Worm (Caenorhabditis elegans) whole organism, L4 larva: Measurements from ENCODE around the gene srh-233.

Experiments
- D1046.2 ChIP-seq: fragments of 200-800 bp; sonication (Bioruptor generic); IDR thresholded peaks from 2 replicates; pipeline ENCODE4 v1.3.6; 2022; ENCODE audit warnings: missing genetic modification characterization, missing compliant biosample characterization
- F10B5.3 ChIP-seq: sonication (generic microtip); optimal IDR thresholded peaks from 2 replicates; lab custom pipeline; 2016; ENCODE audit warnings: mild to moderate bottlenecking, missing genetic modification characterization, missing compliant biosample characterization
- F26F4.8 ChIP-seq: fragments of 200-800 bp; sonication (Bioruptor generic); conservative IDR thresholded peaks from 2 replicates; pipeline ENCODE4 v1.3.6; 2022; ENCODE audit warnings: missing genetic modification characterization, missing compliant biosample characterization
- F44E2.7 ChIP-seq: fragments of 200-800 bp; sonication (Bioruptor generic); IDR thresholded peaks from 2 replicates; pipeline ENCODE4 v2.1.2; 2022; ENCODE audit warnings: missing genetic modification characterization, missing compliant biosample characterization
- T20F7.1 ChIP-seq: fragments of 200-800 bp; sonication (Bioruptor generic); optimal IDR thresholded peaks from 2 replicates; lab custom pipeline; 2018; ENCODE audit warnings: mild to moderate bottlenecking, missing genetic modification characterization, missing compliant biosample characterization
- Y5F2A.4 ChIP-seq: fragments of 200-800 bp; sonication (Bioruptor generic); optimal IDR thresholded peaks from 2 replicates; lab custom pipeline; 2018; ENCODE audit warnings: mild to moderate bottlenecking, missing genetic modification characterization, missing compliant biosample characterization
- aly-2 ChIP-seq: sonication (generic microtip); optimal IDR thresholded peaks from 2 replicates; lab custom pipeline; 2018; ENCODE audit warnings: missing biosample characterization, missing genetic modification characterization
- arid-1 ChIP-seq: fragments of 200-800 bp; sonication (Bioruptor generic); conservative IDR thresholded peaks from 2 replicates; pipeline ENCODE4 v1.3.6; 2022; ENCODE audit warnings: missing genetic modification reagents, missing genetic modification characterization, missing compliant biosample characterization
- ceh-20 ChIP-seq: fragments of 200-800 bp; sonication (Bioruptor generic); IDR thresholded peaks from 2 replicates; pipeline ENCODE4 v1.3.6; 2022; ENCODE audit warnings: missing genetic modification reagents, missing genetic modification characterization, missing compliant biosample characterization
- ceh-28 ChIP-seq: fragments of 150-350 bp; optimal IDR thresholded peaks from 2 replicates; lab custom pipeline; 2014; ENCODE audit warnings: missing biosample characterization, missing genetic modification reagents, missing genetic modification characterization
- ces-1 ChIP-seq: fragments of 150-350 bp; sonication (generic microtip); optimal IDR thresholded peaks from 4 replicates; lab custom pipeline; 2014; ENCODE audit warnings: missing biosample characterization, missing genetic modification reagents, missing genetic modification characterization
- cey-2 ChIP-seq: sonication (generic microtip); optimal IDR thresholded peaks from 3 replicates; lab custom pipeline; 2017; ENCODE audit warnings: missing genetic modification characterization, mild to moderate bottlenecking, missing compliant biosample characterization, antibody characterized with exemption, borderline replicate concordance; ENCODE audit not compliant: insufficient read depth
- daf-16 ChIP-seq, 3 experiments: sonication (generic microtip); optimal IDR thresholded peaks; 2 replicates each; lab custom pipeline; 2016 to 2017; ENCODE audit warnings: missing genetic modification characterization in 3 of 3, missing genetic modification reagents in 3 of 3, mild to moderate bottlenecking in 2 of 3, missing compliant biosample characterization in 2 of 3, missing biosample characterization in 1 of 3, moderate library complexity in 1 of 3
- dmd-6 ChIP-seq: fragments of 200-800 bp; sonication (Bioruptor generic); IDR thresholded peaks from 2 replicates; pipeline ENCODE4 v1.3.6; 2022; ENCODE audit warnings: missing genetic modification reagents, missing genetic modification characterization, missing compliant biosample characterization
- dmd-8 ChIP-seq: fragments of 200-800 bp; sonication (Bioruptor generic); IDR thresholded peaks from 2 replicates; pipeline ENCODE4 v1.3.6; 2022; ENCODE audit warnings: missing genetic modification characterization, missing compliant biosample characterization
- dmd-9 ChIP-seq: fragments of 200-800 bp; sonication (Bioruptor generic); IDR thresholded peaks from 2 replicates; pipeline ENCODE4 v1.3.6; 2022; ENCODE audit warnings: missing genetic modification reagents, missing genetic modification characterization, missing compliant biosample characterization
- dpl-1 ChIP-seq: fragments of 150-350 bp; optimal IDR thresholded peaks from 2 replicates; lab custom pipeline; 2014; ENCODE audit warnings: missing biosample characterization, missing genetic modification reagents, missing genetic modification characterization
- dve-1 ChIP-seq: sonication (generic microtip); optimal IDR thresholded peaks from 2 replicates; lab custom pipeline; 2017; ENCODE audit warnings: antibody characterized with exemption, mild to moderate bottlenecking, missing genetic modification characterization, missing compliant biosample characterization; ENCODE audit not compliant: insufficient read depth
- egl-43 ChIP-seq: fragments of 200-800 bp; sonication (Bioruptor generic); IDR thresholded peaks from 2 replicates; pipeline ENCODE4 v1.3.6; 2022; ENCODE audit warnings: missing genetic modification reagents, missing genetic modification characterization, missing compliant biosample characterization
- fkh-10 ChIP-seq: fragments of 150-350 bp; optimal IDR thresholded peaks from 2 replicates; lab custom pipeline; 2014; ENCODE audit warnings: missing biosample characterization, missing genetic modification reagents, missing genetic modification characterization
- fos-1 ChIP-seq: fragments of 150-350 bp; optimal IDR thresholded peaks from 2 replicates; lab custom pipeline; 2014; ENCODE audit warnings: missing biosample characterization, missing genetic modification characterization
- hif-1 ChIP-seq, 2 experiments: sonication (generic microtip); optimal IDR thresholded peaks; 2 replicates each; lab custom pipeline; 2016 to 2017; ENCODE audit warnings: missing compliant biosample characterization in 2 of 2, missing genetic modification characterization in 2 of 2, missing genetic modification reagents in 2 of 2, missing genotype in 2 of 2, mild to moderate bottlenecking in 1 of 2
- hlh-11 ChIP-seq: fragments of 200-800 bp; sonication (Bioruptor generic); optimal IDR thresholded peaks from 2 replicates; lab custom pipeline; 2018; ENCODE audit warnings: mild to moderate bottlenecking, missing genetic modification characterization, missing compliant biosample characterization
- hlh-30 ChIP-seq: sonication (generic microtip); optimal IDR thresholded peaks from 2 replicates; lab custom pipeline; 2017; ENCODE audit warnings: antibody characterized with exemption, mild to moderate bottlenecking, missing genetic modification characterization, missing compliant biosample characterization; ENCODE audit not compliant: insufficient read depth
- lin-13 ChIP-seq: fragments of 150-350 bp; optimal IDR thresholded peaks from 2 replicates; lab custom pipeline; 2014; ENCODE audit warnings: missing biosample characterization, missing genetic modification reagents, missing genetic modification characterization
- lin-38 ChIP-seq: fragments of 200-800 bp; sonication (Bioruptor generic); IDR thresholded peaks from 2 replicates; pipeline ENCODE4 v1.3.6; 2022; ENCODE audit warnings: missing genetic modification reagents, missing genetic modification characterization, missing compliant biosample characterization
- lin-39 ChIP-seq: fragments of 150-350 bp; optimal IDR thresholded peaks from 2 replicates; lab custom pipeline; 2014; ENCODE audit warnings: missing biosample characterization, missing genetic modification reagents, missing genetic modification characterization
- lsy-2 ChIP-seq, 2 experiments: fragments of 150-350 bp in 1 of 2; sonication (generic microtip) in 1 of 2; optimal IDR thresholded peaks; 2 replicates each; lab custom pipeline; 2014 to 2017; ENCODE audit warnings: missing biosample characterization in 2 of 2, missing genetic modification characterization in 2 of 2
- madf-5 ChIP-seq, 2 experiments: fragments of 200-800 bp; sonication (Bioruptor generic); IDR thresholded peaks; 2 replicates each; pipeline ENCODE4 v1.3.6; 2022; ENCODE audit warnings: missing compliant biosample characterization in 2 of 2, missing genetic modification characterization in 2 of 2
- mdt-29 ChIP-seq: fragments of 200-800 bp; sonication (Bioruptor generic); IDR thresholded peaks from 2 replicates; pipeline ENCODE4 v1.3.6; 2022; ENCODE audit warnings: missing genetic modification reagents, missing genetic modification characterization, missing compliant biosample characterization
- mes-2 ChIP-seq: sonication (generic microtip); optimal IDR thresholded peaks from 2 replicates; lab custom pipeline; 2016; ENCODE audit warnings: missing genotype, mild to moderate bottlenecking, missing genetic modification characterization, missing compliant biosample characterization; ENCODE audit not compliant: poor library complexity, severe bottlenecking
- nhr-10 ChIP-seq: fragments of 150-350 bp; optimal IDR thresholded peaks from 2 replicates; lab custom pipeline; 2014; ENCODE audit warnings: missing biosample characterization, missing genetic modification characterization
- nhr-111 ChIP-seq: fragments of 200-800 bp; sonication (Bioruptor generic); optimal IDR thresholded peaks from 2 replicates; lab custom pipeline; 2018; ENCODE audit warnings: mild to moderate bottlenecking, missing genetic modification characterization, missing compliant biosample characterization
- nhr-41 ChIP-seq: fragments of 200-800 bp; sonication (Bioruptor generic); IDR thresholded peaks from 2 replicates; pipeline ENCODE4 v1.3.6; 2022; ENCODE audit warnings: missing genetic modification reagents, missing genetic modification characterization, missing compliant biosample characterization
- nhr-77 ChIP-seq: fragments of 150-350 bp; optimal IDR thresholded peaks from 2 replicates; lab custom pipeline; 2014; ENCODE audit warnings: missing biosample characterization, missing genetic modification characterization
- pha-4 ChIP-seq, 2 experiments: fragments of 150-350 bp in 1 of 2; fragments of 200-800 bp in 1 of 2; sonication (Bioruptor generic) in 1 of 2; IDR thresholded peaks in 1 of 2; optimal IDR thresholded peaks in 1 of 2; 2 replicates each; pipeline versions ENCODE4 v1.3.6 to Lab custom; 2014 to 2022; ENCODE audit warnings: missing genetic modification characterization in 2 of 2, missing genetic modification reagents in 2 of 2, missing biosample characterization in 1 of 2, missing compliant biosample characterization in 1 of 2
- php-3 ChIP-seq: fragments of 200-800 bp; sonication (Bioruptor generic); IDR thresholded peaks from 2 replicates; pipeline ENCODE4 v1.3.6; 2022; ENCODE audit warnings: missing genetic modification reagents, missing genetic modification characterization, missing compliant biosample characterization
- pqm-1 ChIP-seq: sonication (generic microtip); optimal IDR thresholded peaks from 2 replicates; lab custom pipeline; 2017; ENCODE audit warnings: missing biosample characterization, missing genetic modification characterization
- spr-1 ChIP-seq: sonication (generic microtip); optimal IDR thresholded peaks from 2 replicates; lab custom pipeline; 2016; ENCODE audit warnings: mild to moderate bottlenecking, missing genetic modification characterization, missing compliant biosample characterization
- spr-3 ChIP-seq: fragments of 200-800 bp; sonication (Bioruptor generic); optimal IDR thresholded peaks from 2 replicates; lab custom pipeline; 2018; ENCODE audit warnings: mild to moderate bottlenecking, missing genetic modification characterization, missing compliant biosample characterization
- tag-97 ChIP-seq: fragments of 200-800 bp; sonication (Bioruptor generic); IDR thresholded peaks from 2 replicates; pipeline ENCODE4 v1.3.6; 2022; ENCODE audit warnings: missing genetic modification characterization, missing compliant biosample characterization
- unc-62 ChIP-seq, 3 experiments: fragments of 150-350 bp in 1 of 3; sonication (generic microtip); optimal IDR thresholded peaks in 2 of 3; peaks in 1 of 3; 1 replicate in 1 of 3; 2 replicates in 2 of 3; lab custom pipeline; 2014 to 2017; ENCODE audit warnings: missing biosample characterization in 3 of 3, missing genetic modification characterization in 3 of 3, missing genetic modification reagents in 3 of 3, missing genotype in 1 of 3
- zag-1 ChIP-seq: fragments of 150-350 bp; optimal IDR thresholded peaks from 2 replicates; lab custom pipeline; 2014; ENCODE audit warnings: missing biosample characterization, missing genetic modification characterization
- zfp-3 ChIP-seq: fragments of 200-800 bp; sonication (Bioruptor generic); conservative IDR thresholded peaks from 2 replicates; pipeline ENCODE4 v1.3.6; 2022; ENCODE audit warnings: missing genetic modification reagents, missing genetic modification characterization, missing compliant biosample characterization
- ztf-7 ChIP-seq: fragments of 150-350 bp; optimal IDR thresholded peaks from 2 replicates; lab custom pipeline; 2014; ENCODE audit warnings: missing biosample characterization, missing genetic modification characterization

The srh-233 gene

ce11 chrV:20005724-20006132, 43.4 kb upstream of the srh-233 start (continued):
- no peak for TF ChIP-seq php-3 (GFP tag; lab: Robert Waterston, UW)
- TF ChIP-seq hlh-11 (tag; lab: Kevin White, UChicago), result peak; percentile 86
- TF ChIP-seq nhr-111, result no peak
- peak; percentile 71 for TF ChIP-seq ceh-28
- TF ChIP-seq daf-16 (GFP tag; optimal IDR thresholded peaks at IDR 0.05; lab: Kevin White, UChicago), result peak in 1 of 2 experiments; percentile 51
- TF ChIP-seq daf-16 (tag; optimal IDR thresholded peaks at IDR 0.05; lab: Kevin White, UChicago), result peak; percentile 73
- TF ChIP-seq fkh-10 (GFP tag; lab: Kevin White, UChicago), result peak; percentile 91
- TF ChIP-seq dmd-8 (GFP tag; lab: Robert Waterston, UW), result no peak
- peak; percentile 33 for TF ChIP-seq ztf-7
- TF ChIP-seq F10B5.3 (tag; lab: Kevin White, UChicago), result no peak
- 0 out of 2 replicates have a peak, but pooled peaks have one; percentile 22 for TF ChIP-seq lin-38 (GFP tag; lab: Robert Waterston, UW)
- TF ChIP-seq pha-4 (GFP tag; IDR thresholded peaks at IDR 0.05; lab: Robert Waterston, UW), result no peak
- TF ChIP-seq pha-4 (tag; optimal IDR thresholded peaks at IDR 0.05; lab: Kevin White, UChicago), result peak; percentile 29
- TF ChIP-seq ceh-20, result peak; percentile 80
- TF ChIP-seq F44E2.7, result no peak
- TF ChIP-seq F26F4.8 (GFP tag; lab: Robert Waterston, UW), result no peak
- peak; percentile 46 for TF ChIP-seq dpl-1
- TF ChIP-seq mdt-29, result 0 out of 2 replicates have a peak, but pooled peaks have one; percentile 34
- no peak for TF ChIP-seq aly-2 (tag; lab: Kevin White, UChicago)
- peak; percentile 17 for TF ChIP-seq nhr-77 (tag; lab: Kevin White, UChicago)
- TF ChIP-seq dmd-9 (GFP tag; lab: Robert Waterston, UW), result 0 out of 2 replicates have a peak, but pooled peaks have one; percentile 34
- TF ChIP-seq ces-1 (GFP tag; lab: Kevin White, UChicago), result no peak
- TF ChIP-seq D1046.2 (GFP tag; lab: Robert Waterston, UW), result no peak
- no peak for TF ChIP-seq zag-1 (tag; lab: Kevin White, UChicago)
- peak; percentile 73 for TF ChIP-seq dmd-6
- no peak for TF ChIP-seq nhr-10
- TF ChIP-seq mes-2 (tag; lab: Kevin White, UChicago), result peak; percentile 75
- TF ChIP-seq nhr-41 (GFP tag; lab: Robert Waterston, UW), result no peak
- TF ChIP-seq spr-1 (tag; lab: Kevin White, UChicago), result no peak
- TF ChIP-seq spr-3 (GFP tag; lab: Kevin White, UChicago), result no peak
- peak in 1 of 2 experiments; percentile 96 for TF ChIP-seq unc-62 (GFP tag; optimal IDR thresholded peaks at IDR 0.05 in 1 of 2; lab: Kevin White, UChicago)
- no peak for TF ChIP-seq unc-62 (tag; optimal IDR thresholded peaks at IDR 0.05; lab: Kevin White, UChicago)
- no peak for TF ChIP-seq tag-97 (GFP tag; lab: Robert Waterston, UW)
- TF ChIP-seq, all 104 proteins: peak for 38

- TF ChIP-seq lsy-2 (tag; optimal IDR thresholded peaks at IDR 0.05; lab: Kevin White, UChicago) (no peak), pha-4 (GFP tag; IDR thresholded peaks at IDR 0.05; lab: Robert Waterston, UW) (no peak), pha-4 (tag; optimal IDR thresholded peaks at IDR 0.05; lab: Kevin White, UChicago) (no peak), lin-13 (GFP tag; lab: Kevin White, UChicago) (no peak), fos-1 (no peak), arid-1 (GFP tag; lab: Robert Waterston, UW) (no peak), cey-2 (tag; lab: Kevin White, UChicago) (no peak), T20F7.1 (no peak)
Measured at ce11 chrV:20007470-20007869, 41.7 kb upstream of the srh-233 start, which contains the start of gene Y60A3A.23. Gene Y60A3A.23, plus strand, starts transcription at chrV:20007770.

ce11 chrV:20011199-20011598, 38.0 kb upstream of the srh-233 start:
- TF ChIP-seq Y5F2A.4 (GFP tag; lab: Kevin White, UChicago) (no peak), T20F7.1 (no peak), php-3 (GFP tag; lab: Robert Waterston, UW) (no peak), zfp-3 (GFP tag; lab: Robert Waterston, UW) (no peak), hif-1 (tag; optimal IDR thresholded peaks at IDR 0.05; lab: Kevin White, UChicago) (no peak), dmd-9 (GFP tag; lab: Robert Waterston, UW) (no peak), dmd-6 (peak; percentile 55), pqm-1 (peak; percentile 56), dve-1 (tag; lab: Kevin White, UChicago) (peak; percentile 29), hlh-30 (tag; lab: Kevin White, UChicago) (peak; percentile 29), daf-16 (GFP tag; optimal IDR thresholded peaks at IDR 0.05; lab: Kevin White, UChicago) (no peak), daf-16 (tag; optimal IDR thresholded peaks at IDR 0.05; lab: Kevin White, UChicago) (peak; percentile 28), D1046.2 (GFP tag; lab: Robert Waterston, UW) (no peak), madf-5 (GFP tag; IDR thresholded peaks at IDR 0.05; lab: Robert Waterston, UW) (no peak), lin-39 (tag; lab: Kevin White, UChicago) (no peak), mes-2 (tag; lab: Kevin White, UChicago) (no peak), egl-43 (no peak)
